Fruit fly (Drosophila melanogaster) whole organism, adult: ENCODE measurements around the gene Muc26B.

ENCODE experiments used
- CG11617 ChIP-seq: fragments of 200-800 bp; sonication (Bioruptor generic); optimal IDR thresholded peaks from 2 replicates; lab custom pipeline; 2017; ENCODE audit warnings: mild to moderate bottlenecking, missing biosample characterization, missing genetic modification reagents, missing genetic modification characterization
- CG12768 ChIP-seq: fragments of 200-800 bp; sonication (Bioruptor generic); optimal IDR thresholded peaks from 2 replicates; lab custom pipeline; 2017; ENCODE audit warnings: missing biosample characterization, missing genetic modification characterization, mild to moderate bottlenecking, moderate library complexity, missing genetic modification reagents
- CG1620 ChIP-seq: fragments of 200-800 bp; sonication (Bioruptor generic); optimal IDR thresholded peaks from 2 replicates; lab custom pipeline; 2016; ENCODE audit warnings: missing biosample characterization, missing genetic modification characterization
- CG5204 ChIP-seq: fragments of 200-800 bp; sonication (Bioruptor generic); optimal IDR thresholded peaks from 2 replicates; lab custom pipeline; 2016; ENCODE audit warnings: missing biosample characterization, missing genetic modification characterization
- CG7045 ChIP-seq: fragments of 200-800 bp; sonication (Bioruptor generic); optimal IDR thresholded peaks from 2 replicates; lab custom pipeline; 2017; ENCODE audit warnings: missing biosample characterization, mild to moderate bottlenecking, missing genetic modification characterization
- CG7101 ChIP-seq: fragments of 200-800 bp; sonication (Bioruptor generic); optimal IDR thresholded peaks from 2 replicates; lab custom pipeline; 2018; ENCODE audit warnings: missing biosample characterization, mild to moderate bottlenecking, missing genetic modification characterization, moderate library complexity
- Crg-1 ChIP-seq: fragments of 200-800 bp; sonication (Bioruptor generic); optimal IDR thresholded peaks from 2 replicates; lab custom pipeline; 2016; ENCODE audit warnings: missing biosample characterization, missing genetic modification characterization
- cnc ChIP-seq, 2 experiments: fragments of >200 bp; optimal IDR thresholded peaks; 2 replicates each; lab custom pipeline; 2017
- kay ChIP-seq: fragments of 200-800 bp; sonication (Bioruptor generic); peaks from one replicate; lab custom pipeline; 2016; ENCODE audit warnings: missing biosample characterization, missing genetic modification characterization, borderline replicate concordance
- pad ChIP-seq: fragments of 200-800 bp; sonication (Bioruptor generic); optimal IDR thresholded peaks from 3 replicates; lab custom pipeline; 2017; ENCODE audit warnings: missing biosample characterization, missing genetic modification characterization, mild to moderate bottlenecking, moderate library complexity, missing genetic modification reagents

dm6 chr2L:6139082-6139481 lies 12.7 kb upstream of the Muc26B start, which contains the start of gene CG13991:
- TF ChIP-seq CG12768 (GFP tag; lab: Kevin White, UChicago) (no peak), CG7101 (tag; lab: Kevin White, UChicago) (no peak), CG5204 (GFP tag; lab: Kevin White, UChicago) (no peak), CG7045 (GFP tag; lab: Kevin White, UChicago) (no peak), cnc (optimal IDR thresholded peaks at IDR 0.05; lab: Kevin White, UChicago) (no peak), Crg-1 (GFP tag; lab: Kevin White, UChicago) (no peak), kay (GFP tag; lab: Kevin White, UChicago) (no peak), CG1620 (GFP tag; lab: Kevin White, UChicago) (no peak), CG11617 (no peak), pad (GFP tag; lab: Kevin White, UChicago) (no peak)
